Fruit fly (Drosophila melanogaster): Measurements from ENCODE around the gene CG44001.

- no peak for TF ChIP-seq eg (GFP tag; IDR thresholded peaks at IDR 0.05)
- no peak for TF ChIP-seq achi (GFP tag; optimal IDR thresholded peaks at IDR 0.05)
- TF ChIP-seq Sox102F (GFP tag; optimal IDR thresholded peaks at IDR 0.05), result no peak
- no peak for TF ChIP-seq Eip75B (GFP tag; optimal IDR thresholded peaks at IDR 0.05)
- no peak for TF ChIP-seq CG7368 (GFP tag; optimal IDR thresholded peaks at IDR 0.05)
- TF ChIP-seq Eip93F (GFP tag; optimal IDR thresholded peaks at IDR 0.05), result no peak
- TF ChIP-seq Gug (GFP tag; IDR thresholded peaks at IDR 0.05), result no peak
- no peak for TF ChIP-seq Blimp-1 (GFP tag; optimal IDR thresholded peaks at IDR 0.05)
- TF ChIP-seq CG6792 (GFP tag; optimal IDR thresholded peaks at IDR 0.05), result no peak
- TF ChIP-seq esn (GFP tag; optimal IDR thresholded peaks at IDR 0.05), result no peak
- TF ChIP-seq svp (GFP tag), result no peak
- no peak for TF ChIP-seq CG34406 (GFP tag; optimal IDR thresholded peaks at IDR 0.05)
Observed at dm6 chr2L:5088649-5089270, 45.7 kb downstream of the CG44001 start.

Data from whole organism, prepupa.